Worm (Caenorhabditis elegans): ENCODE data around the gene ubc-24.

The ubc-24 gene

DNA sequence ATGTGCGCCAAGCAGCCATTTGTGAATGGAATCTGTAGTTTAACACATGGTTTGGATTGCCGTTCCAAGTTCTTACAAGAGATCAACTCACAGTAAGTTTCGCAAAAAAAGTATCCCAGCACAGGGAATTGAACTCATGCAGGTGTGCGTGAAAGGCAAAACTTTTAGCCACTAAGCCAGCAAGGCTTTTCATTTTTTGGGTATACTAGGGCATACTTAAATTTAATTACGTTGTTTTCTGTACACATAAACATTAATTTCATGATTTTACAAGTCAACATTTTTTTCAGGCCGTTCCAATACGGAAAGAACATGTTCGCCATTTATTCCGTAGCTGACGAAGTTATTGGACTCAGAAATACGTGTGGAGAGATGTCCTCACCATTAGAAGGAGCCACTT lies 36.1 kb downstream of the ubc-24 start (continued):
- 0 out of 2 replicates have a peak, but pooled peaks have one; percentile 84 for TF ChIP-seq cebp-2 (GFP tag; IDR thresholded peaks at IDR 0.05)
- peak; percentile 50; the same call in 1 of the 2 replicates for TF ChIP-seq C17E4.6 (GFP tag; IDR thresholded peaks at IDR 0.05)
- TF ChIP-seq madf-8 (GFP tag; conservative IDR thresholded peaks at IDR 0.05) = no peak; the same call in 1 of the 2 replicates
- peak; percentile 66 for TF ChIP-seq ZK185.1 (tag; optimal IDR thresholded peaks at IDR 0.05; ENCODE audit: poor library complexity, severe bottlenecking)
- TF ChIP-seq nhr-90 (tag; optimal IDR thresholded peaks at IDR 0.05) = peak; percentile 85
- TF ChIP-seq ccch-3 (GFP tag; optimal IDR thresholded peaks at IDR 0.05) = no peak
- peak; percentile 39 for TF ChIP-seq F22D6.2 (tag; optimal IDR thresholded peaks at IDR 0.05)
- TF ChIP-seq D2030.7 (GFP tag; IDR thresholded peaks at IDR 0.05) = no peak
- no peak for TF ChIP-seq lin-40 (tag; optimal IDR thresholded peaks at IDR 0.05)
- TF ChIP-seq F52B5.7 (tag; optimal IDR thresholded peaks at IDR 0.05) = peak; percentile 93
- TF ChIP-seq ceh-100 (GFP tag; IDR thresholded peaks at IDR 0.05) = 0 out of 2 replicates have a peak, but pooled peaks have one; percentile 41
- 0 out of 2 replicates have a peak, but pooled peaks have one; percentile 25 for TF ChIP-seq ztf-28 (GFP tag; IDR thresholded peaks at IDR 0.05)
- no peak for TF ChIP-seq bed-2 (GFP tag; IDR thresholded peaks at IDR 0.05)
- peak; percentile 88 for TF ChIP-seq mes-4 (tag; optimal IDR thresholded peaks at IDR 0.05)
- no peak for TF ChIP-seq Y53F4B.3 (GFP tag; IDR thresholded peaks at IDR 0.05)
- TF ChIP-seq nfyb-1 (GFP tag; IDR thresholded peaks at IDR 0.05) = peak; percentile 61
- no peak for TF ChIP-seq ztf-26 (tag; optimal IDR thresholded peaks at IDR 0.05)
- peak; percentile 83 for TF ChIP-seq F57A8.1 (GFP tag; optimal IDR thresholded peaks at IDR 0.05)
- TF ChIP-seq K12H6.12 (tag; optimal IDR thresholded peaks at IDR 0.05) = no peak
- peak; percentile 81 for TF ChIP-seq hsf-1 (GFP tag; IDR thresholded peaks at IDR 0.05)
- peak; percentile 65 for TF ChIP-seq attf-5 (GFP tag; optimal IDR thresholded peaks at IDR 0.05)
- TF ChIP-seq lag-1 (GFP tag; IDR thresholded peaks at IDR 0.05) = no peak
- TF ChIP-seq Y79H2A.3 (GFP tag; conservative IDR thresholded peaks at IDR 0.05) = 0 out of 2 replicates have a peak, but pooled peaks have one; percentile 28
- peak; percentile 90 for TF ChIP-seq athp-1 (tag; optimal IDR thresholded peaks at IDR 0.05)
- no peak for TF ChIP-seq hlh-26 (GFP tag; conservative IDR thresholded peaks at IDR 0.05)
- TF ChIP-seq gei-17 (GFP tag; optimal IDR thresholded peaks at IDR 0.05) = no peak
- TF ChIP-seq Y95B8A.8 (GFP tag; IDR thresholded peaks at IDR 0.05) = no peak
- TF ChIP-seq ztf-25 (GFP tag; IDR thresholded peaks at IDR 0.05) = peak; percentile 86; the same call in 1 of the 2 replicates
- TF ChIP-seq dox-1 (GFP tag; IDR thresholded peaks at IDR 0.05) = 0 out of 2 replicates have a peak, but pooled peaks have one; percentile 27
- peak; percentile 97 for TF ChIP-seq rpc-1 (optimal IDR thresholded peaks at IDR 0.05)
- peak; percentile 99 for TF ChIP-seq rpc-1 (tag; optimal IDR thresholded peaks at IDR 0.05)
- TF ChIP-seq madf-3 (GFP tag; IDR thresholded peaks at IDR 0.05) = 0 out of 2 replicates have a peak, but pooled peaks have one; percentile 74
- TF ChIP-seq C06A6.2 (GFP tag; conservative IDR thresholded peaks at IDR 0.05) = 0 out of 2 replicates have a peak, but pooled peaks have one; percentile 42
- TF ChIP-seq snpc-1.1 (tag; optimal IDR thresholded peaks at IDR 0.05; ENCODE audit: insufficient read depth) = peak; percentile 52
- TF ChIP-seq pha-4 (tag; optimal IDR thresholded peaks at IDR 0.05) = no peak
- peak; percentile 61 for TF ChIP-seq atf-7 (tag; optimal IDR thresholded peaks at IDR 0.05)
- peak; percentile 95 for TF ChIP-seq nhr-27 (tag; optimal IDR thresholded peaks at IDR 0.05)
- TF ChIP-seq rec-8 (tag; optimal IDR thresholded peaks at IDR 0.05) = peak; percentile 80 to 92
- peak; percentile 55 for TF ChIP-seq hlh-12 (tag; optimal IDR thresholded peaks at IDR 0.05)
- TF ChIP-seq ama-1 (optimal IDR thresholded peaks at IDR 0.05) = no peak
- peak; percentile 87 to 91 for TF ChIP-seq ama-1 (GFP tag; optimal IDR thresholded peaks at IDR 0.05)
- no peak for TF ChIP-seq cebp-1 (GFP tag; IDR thresholded peaks at IDR 0.05)
- TF ChIP-seq cebp-1 (tag; optimal IDR thresholded peaks at IDR 0.05) = no peak
- TF ChIP-seq hmg-20 (GFP tag; IDR thresholded peaks at IDR 0.05) = 0 out of 2 replicates have a peak, but pooled peaks have one; percentile 65
- peak; percentile 63 for TF ChIP-seq pbrm-1 (GFP tag; IDR thresholded peaks at IDR 0.05)
- TF ChIP-seq egl-18 (GFP tag; IDR thresholded peaks at IDR 0.05) = 0 out of 2 replicates have a peak, but pooled peaks have one; percentile 61
- TF ChIP-seq F37B4.10 (GFP tag; IDR thresholded peaks at IDR 0.05) = 0 out of 2 replicates have a peak, but pooled peaks have one; percentile 75
- TF ChIP-seq B0035.1 (tag; optimal IDR thresholded peaks at IDR 0.05) = peak; percentile 69
- peak; percentile 75 for TF ChIP-seq B0261.1 (tag; optimal IDR thresholded peaks at IDR 0.05)

Data from whole organism, young adult.